Worm (Caenorhabditis elegans) whole organism, L4 larva: ENCODE measurements around the gene T05B4.10.
A peak's percentile ranks its signal among the peaks of the same experiment; 100 is the strongest.

ENCODE experiments used
- D1046.2 ChIP-seq: fragments of 200-800 bp; sonication (Bioruptor generic); IDR thresholded peaks from 2 replicates; pipeline ENCODE4 v1.3.6; 2022; ENCODE audit warnings: missing genetic modification characterization, missing compliant biosample characterization
- F10B5.3 ChIP-seq: sonication (generic microtip); optimal IDR thresholded peaks from 2 replicates; lab custom pipeline; 2016; ENCODE audit warnings: mild to moderate bottlenecking, missing genetic modification characterization, missing compliant biosample characterization
- R02D3.7 ChIP-seq: fragments of 150-350 bp; sonication (generic microtip); optimal IDR thresholded peaks from 3 replicates; lab custom pipeline; 2014; ENCODE audit warnings: missing biosample characterization, missing genetic modification characterization
- T26A8.4 ChIP-seq: fragments of 200-800 bp; sonication (Bioruptor generic); IDR thresholded peaks from 2 replicates; pipeline ENCODE4 v1.3.6; 2022; ENCODE audit warnings: missing genetic modification characterization, missing compliant biosample characterization
- Y105C5A.15 ChIP-seq: fragments of 200-800 bp; sonication (Bioruptor generic); IDR thresholded peaks from 2 replicates; pipeline ENCODE4 v1.3.6; 2022; ENCODE audit warnings: missing genetic modification characterization, missing compliant biosample characterization
- Y5F2A.4 ChIP-seq: fragments of 200-800 bp; sonication (Bioruptor generic); optimal IDR thresholded peaks from 2 replicates; lab custom pipeline; 2018; ENCODE audit warnings: mild to moderate bottlenecking, missing genetic modification characterization, missing compliant biosample characterization
- aly-2 ChIP-seq: sonication (generic microtip); optimal IDR thresholded peaks from 2 replicates; lab custom pipeline; 2018; ENCODE audit warnings: missing biosample characterization, missing genetic modification characterization
- arid-1 ChIP-seq: fragments of 200-800 bp; sonication (Bioruptor generic); conservative IDR thresholded peaks from 2 replicates; pipeline ENCODE4 v1.3.6; 2022; ENCODE audit warnings: missing genetic modification reagents, missing genetic modification characterization, missing compliant biosample characterization
- attf-4 ChIP-seq: sonication (generic microtip); optimal IDR thresholded peaks from 3 replicates; lab custom pipeline; 2017; ENCODE audit warnings: missing biosample characterization, missing genetic modification characterization
- ceh-44 ChIP-seq: fragments of 200-800 bp; sonication (Bioruptor generic); IDR thresholded peaks from 2 replicates; pipeline ENCODE4 v1.3.6; 2022; ENCODE audit warnings: missing genetic modification reagents, missing genetic modification characterization, missing compliant biosample characterization
- ceh-62 ChIP-seq: sonication (generic microtip); optimal IDR thresholded peaks from 2 replicates; lab custom pipeline; 2017; ENCODE audit warnings: missing biosample characterization, missing genetic modification characterization
- ces-1 ChIP-seq: fragments of 150-350 bp; sonication (generic microtip); optimal IDR thresholded peaks from 4 replicates; lab custom pipeline; 2014; ENCODE audit warnings: missing biosample characterization, missing genetic modification reagents, missing genetic modification characterization
- cey-2 ChIP-seq: sonication (generic microtip); optimal IDR thresholded peaks from 3 replicates; lab custom pipeline; 2017; ENCODE audit warnings: missing genetic modification characterization, mild to moderate bottlenecking, missing compliant biosample characterization, antibody characterized with exemption, borderline replicate concordance; ENCODE audit not compliant: insufficient read depth
- daf-19 ChIP-seq: fragments of 200-800 bp; sonication (Bioruptor generic); conservative IDR thresholded peaks from 2 replicates; pipeline ENCODE4 v1.3.6; 2022; ENCODE audit warnings: missing genetic modification characterization, missing compliant biosample characterization
- dmd-6 ChIP-seq: fragments of 200-800 bp; sonication (Bioruptor generic); IDR thresholded peaks from 2 replicates; pipeline ENCODE4 v1.3.6; 2022; ENCODE audit warnings: missing genetic modification reagents, missing genetic modification characterization, missing compliant biosample characterization
- dpl-1 ChIP-seq: fragments of 150-350 bp; optimal IDR thresholded peaks from 2 replicates; lab custom pipeline; 2014; ENCODE audit warnings: missing biosample characterization, missing genetic modification reagents, missing genetic modification characterization
- dve-1 ChIP-seq: sonication (generic microtip); optimal IDR thresholded peaks from 2 replicates; lab custom pipeline; 2017; ENCODE audit warnings: antibody characterized with exemption, mild to moderate bottlenecking, missing genetic modification characterization, missing compliant biosample characterization; ENCODE audit not compliant: insufficient read depth
- fkh-10 ChIP-seq: fragments of 150-350 bp; optimal IDR thresholded peaks from 2 replicates; lab custom pipeline; 2014; ENCODE audit warnings: missing biosample characterization, missing genetic modification reagents, missing genetic modification characterization
- gei-8 ChIP-seq: fragments of 200-800 bp; sonication (Bioruptor generic); optimal IDR thresholded peaks from 2 replicates; lab custom pipeline; 2018; ENCODE audit warnings: mild to moderate bottlenecking, missing genetic modification characterization, missing compliant biosample characterization
- lin-1 ChIP-seq: fragments of 200-800 bp; sonication (Bioruptor generic); IDR thresholded peaks from 2 replicates; pipeline ENCODE4 v1.3.6; 2022; ENCODE audit warnings: missing genetic modification reagents, missing genetic modification characterization, missing compliant biosample characterization
- lin-39 ChIP-seq: fragments of 150-350 bp; optimal IDR thresholded peaks from 2 replicates; lab custom pipeline; 2014; ENCODE audit warnings: missing biosample characterization, missing genetic modification reagents, missing genetic modification characterization
- madf-5 ChIP-seq, 2 experiments: fragments of 200-800 bp; sonication (Bioruptor generic); IDR thresholded peaks; 2 replicates each; pipeline ENCODE4 v1.3.6; 2022; ENCODE audit warnings: missing compliant biosample characterization in 2 of 2, missing genetic modification characterization in 2 of 2
- mep-1 ChIP-seq: fragments of 150-350 bp; sonication (generic microtip); optimal IDR thresholded peaks from 3 replicates; lab custom pipeline; 2014; ENCODE audit warnings: missing biosample characterization, missing genetic modification characterization
- mxl-2 ChIP-seq: fragments of 200-800 bp; sonication (Bioruptor generic); conservative IDR thresholded peaks from 2 replicates; pipeline ENCODE4 v1.3.6; 2022; ENCODE audit warnings: missing genetic modification reagents, missing genetic modification characterization, missing compliant biosample characterization
- mxl-3 ChIP-seq: fragments of 200-800 bp; sonication (Bioruptor generic); optimal IDR thresholded peaks from 2 replicates; lab custom pipeline; 2018; ENCODE audit warnings: mild to moderate bottlenecking, missing genetic modification characterization, missing compliant biosample characterization
- nhr-10 ChIP-seq: fragments of 150-350 bp; optimal IDR thresholded peaks from 2 replicates; lab custom pipeline; 2014; ENCODE audit warnings: missing biosample characterization, missing genetic modification characterization
- nhr-111 ChIP-seq: fragments of 200-800 bp; sonication (Bioruptor generic); optimal IDR thresholded peaks from 2 replicates; lab custom pipeline; 2018; ENCODE audit warnings: mild to moderate bottlenecking, missing genetic modification characterization, missing compliant biosample characterization
- nhr-77 ChIP-seq: fragments of 150-350 bp; optimal IDR thresholded peaks from 2 replicates; lab custom pipeline; 2014; ENCODE audit warnings: missing biosample characterization, missing genetic modification characterization
- pha-4 ChIP-seq, 2 experiments: fragments of 150-350 bp in 1 of 2; fragments of 200-800 bp in 1 of 2; sonication (Bioruptor generic) in 1 of 2; IDR thresholded peaks in 1 of 2; optimal IDR thresholded peaks in 1 of 2; 2 replicates each; pipeline versions ENCODE4 v1.3.6 to Lab custom; 2014 to 2022; ENCODE audit warnings: missing genetic modification characterization in 2 of 2, missing genetic modification reagents in 2 of 2, missing biosample characterization in 1 of 2, missing compliant biosample characterization in 1 of 2
- php-3 ChIP-seq: fragments of 200-800 bp; sonication (Bioruptor generic); IDR thresholded peaks from 2 replicates; pipeline ENCODE4 v1.3.6; 2022; ENCODE audit warnings: missing genetic modification reagents, missing genetic modification characterization, missing compliant biosample characterization
- saeg-2 ChIP-seq: fragments of 200-800 bp; sonication (Bioruptor generic); IDR thresholded peaks from 2 replicates; pipeline ENCODE4 v1.3.6; 2022; ENCODE audit warnings: missing genetic modification reagents, missing genetic modification characterization, missing compliant biosample characterization
- set-16 ChIP-seq: fragments of 200-800 bp; sonication (Bioruptor generic); IDR thresholded peaks from 2 replicates; pipeline ENCODE4 v1.3.6; 2022; ENCODE audit warnings: missing genetic modification reagents, missing genetic modification characterization, missing compliant biosample characterization
- skn-1 ChIP-seq: fragments of 150-350 bp; optimal IDR thresholded peaks from 2 replicates; lab custom pipeline; 2014; ENCODE audit warnings: missing biosample characterization, missing genetic modification characterization
- tra-1 ChIP-seq: fragments of 200-800 bp; sonication (Bioruptor generic); IDR thresholded peaks from 2 replicates; pipeline ENCODE4 v1.3.6; 2022; ENCODE audit warnings: missing genetic modification reagents, missing genetic modification characterization, missing compliant biosample characterization
- unc-130 ChIP-seq: sonication (generic microtip); optimal IDR thresholded peaks from 2 replicates; lab custom pipeline; 2016; ENCODE audit warnings: missing genetic modification reagents, missing genetic modification characterization, missing compliant biosample characterization
- unc-62 ChIP-seq, 3 experiments: fragments of 150-350 bp in 1 of 3; sonication (generic microtip); optimal IDR thresholded peaks in 2 of 3; peaks in 1 of 3; 1 replicate in 1 of 3; 2 replicates in 2 of 3; lab custom pipeline; 2014 to 2017; ENCODE audit warnings: missing biosample characterization in 3 of 3, missing genetic modification characterization in 3 of 3, missing genetic modification reagents in 3 of 3, missing genotype in 1 of 3
- zag-1 ChIP-seq: fragments of 150-350 bp; optimal IDR thresholded peaks from 2 replicates; lab custom pipeline; 2014; ENCODE audit warnings: missing biosample characterization, missing genetic modification characterization
- zfp-2 ChIP-seq: sonication (generic microtip); optimal IDR thresholded peaks from 2 replicates; lab custom pipeline; 2016; ENCODE audit warnings: mild to moderate bottlenecking, missing genetic modification characterization, missing compliant biosample characterization
- zip-11 ChIP-seq: fragments of 200-800 bp; sonication (Bioruptor generic); IDR thresholded peaks from 2 replicates; pipeline ENCODE4 v1.3.6; 2022; ENCODE audit warnings: missing genetic modification characterization, missing compliant biosample characterization
- ztf-11 ChIP-seq: fragments of 150-350 bp; optimal IDR thresholded peaks from 2 replicates; lab custom pipeline; 2014; ENCODE audit warnings: missing biosample characterization, missing genetic modification characterization
- ztf-7 ChIP-seq: fragments of 150-350 bp; optimal IDR thresholded peaks from 2 replicates; lab custom pipeline; 2014; ENCODE audit warnings: missing biosample characterization, missing genetic modification characterization

Gene T05B4.10

DNA sequence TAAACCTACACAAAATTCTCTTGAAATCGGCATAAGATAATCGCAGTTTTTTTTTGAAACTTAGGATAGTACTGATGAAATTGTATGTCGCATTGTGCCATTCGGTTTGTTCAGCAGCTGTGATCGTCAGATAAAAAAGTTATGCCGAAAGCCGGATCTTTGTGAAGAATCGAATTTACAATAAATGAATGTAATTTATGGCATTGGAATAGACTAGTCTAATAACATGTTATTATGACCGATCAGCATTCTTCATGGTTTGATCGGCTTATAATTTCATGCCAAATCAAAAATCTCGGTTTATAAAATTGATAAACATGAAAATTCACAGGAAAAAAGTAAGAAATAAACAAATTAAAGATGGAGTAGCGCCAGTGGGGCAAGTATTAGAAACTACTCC lies 8.0 kb downstream of the T05B4.10 start, which contains the start of gene srw-134:
Gene srw-134 (minus strand): TSS at position 101 of the 400 bp plus-strand sequence.
- TF ChIP-seq set-16 (GFP tag; lab: Robert Waterston, UW) (no peak), mep-1 (tag; lab: Kevin White, UChicago) (no peak), D1046.2 (GFP tag; lab: Robert Waterston, UW) (no peak), pha-4 (GFP tag; IDR thresholded peaks at IDR 0.05; lab: Robert Waterston, UW) (no peak), pha-4 (tag; optimal IDR thresholded peaks at IDR 0.05; lab: Kevin White, UChicago) (no peak), mxl-2 (GFP tag; lab: Robert Waterston, UW) (no peak), unc-130 (GFP tag; lab: Kevin White, UChicago) (no peak), nhr-77 (tag; lab: Kevin White, UChicago) (no peak), ceh-62 (no peak), gei-8 (no peak), attf-4 (tag; lab: Kevin White, UChicago) (no peak), arid-1 (GFP tag; lab: Robert Waterston, UW) (no peak), ceh-44 (GFP tag; lab: Robert Waterston, UW) (no peak)
- TF ChIP-seq, all 104 proteins: peak for 0

DNA sequence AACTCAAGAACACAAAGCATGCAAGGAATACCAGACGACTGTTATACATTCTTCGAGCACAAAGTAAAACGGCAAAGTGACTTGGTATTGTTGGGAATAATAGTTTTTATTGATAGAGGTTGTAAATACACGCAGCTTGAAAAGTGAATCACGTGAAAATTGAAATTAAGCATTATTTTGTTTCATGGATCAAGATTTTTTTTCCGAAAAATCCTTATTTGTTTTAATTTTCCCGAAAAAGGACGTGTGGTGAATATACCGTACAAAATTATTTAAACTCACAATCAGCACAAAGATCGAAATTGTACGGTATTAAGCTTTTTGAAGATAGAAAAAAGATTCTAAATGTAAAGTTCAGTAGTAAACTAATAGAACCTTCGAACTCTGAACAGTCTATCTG lies 10.7 kb downstream of the T05B4.10 start, which contains the start of gene clc-18:
Gene clc-18 (minus strand): TSS at position 101 of the 400 bp plus-strand sequence.
- TF ChIP-seq unc-62 (GFP tag; optimal IDR thresholded peaks at IDR 0.05 in 1 of 2; lab: Kevin White, UChicago), result peak in 1 of 2 experiments; percentile 7
- TF ChIP-seq unc-62 (tag; optimal IDR thresholded peaks at IDR 0.05; lab: Kevin White, UChicago), result no peak
- TF ChIP-seq daf-19 (GFP tag; lab: Robert Waterston, UW), result no peak

DNA sequence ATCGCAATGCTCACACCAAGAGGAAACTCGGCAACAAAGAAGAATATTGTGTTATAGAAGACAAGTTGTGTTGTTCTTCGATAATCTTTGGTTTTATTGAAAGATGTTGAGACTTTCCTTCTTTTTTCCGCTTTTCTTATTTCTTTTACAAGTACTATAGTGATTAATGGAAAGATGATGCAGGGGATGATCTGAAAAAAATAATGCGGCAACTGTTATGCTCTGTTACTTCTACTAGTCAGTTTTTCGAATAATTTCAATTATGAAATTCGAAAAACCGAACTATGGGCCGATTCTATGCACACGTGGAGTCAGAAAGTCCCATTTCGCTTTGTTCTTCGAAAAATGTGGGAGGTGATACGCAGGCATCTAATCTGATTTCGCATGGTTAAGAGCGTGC lies 13.8 kb downstream of the T05B4.10 start:
- no peak for TF ChIP-seq T26A8.4

DNA sequence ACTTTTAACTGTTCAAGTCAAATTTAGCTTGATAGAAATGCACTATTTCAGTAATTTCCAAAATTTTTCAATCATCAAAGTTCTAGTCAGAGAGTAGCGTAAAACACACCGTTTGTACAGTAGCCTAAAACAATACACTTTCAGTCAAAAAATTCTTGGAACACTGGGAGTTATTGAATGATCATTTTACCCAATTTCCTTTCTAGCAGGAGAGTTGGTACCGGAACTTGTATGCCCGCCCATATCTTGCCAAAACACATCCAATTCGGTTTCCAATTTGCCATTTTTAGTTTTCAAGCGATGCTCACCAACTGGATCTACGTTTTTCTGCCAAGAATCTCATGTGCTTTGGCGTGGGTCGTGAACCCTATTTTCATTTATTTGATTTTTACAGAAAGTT lies 16.2 kb downstream of the T05B4.10 start, which contains the start of gene srj-39:
Gene srj-39 (plus strand): TSS at position 301 of the 400 bp plus-strand sequence.
- TF ChIP-seq php-3 (GFP tag; lab: Robert Waterston, UW) (no peak), ceh-62 (no peak), madf-5 (GFP tag; IDR thresholded peaks at IDR 0.05; lab: Robert Waterston, UW) (no peak), attf-4 (tag; lab: Kevin White, UChicago) (no peak), zfp-2 (tag; lab: Kevin White, UChicago) (no peak), skn-1 (tag; lab: Kevin White, UChicago) (no peak), tra-1 (GFP tag; lab: Robert Waterston, UW) (no peak), cey-2 (tag; lab: Kevin White, UChicago) (no peak), nhr-10 (tag; lab: Kevin White, UChicago) (no peak), ces-1 (GFP tag; lab: Kevin White, UChicago) (no peak), Y5F2A.4 (GFP tag; lab: Kevin White, UChicago) (no peak), zip-11 (GFP tag; lab: Robert Waterston, UW) (no peak), Y105C5A.15 (GFP tag; lab: Robert Waterston, UW) (no peak), mxl-2 (GFP tag; lab: Robert Waterston, UW) (no peak), saeg-2 (GFP tag; lab: Robert Waterston, UW) (no peak), dmd-6 (GFP tag; lab: Robert Waterston, UW) (no peak)

DNA sequence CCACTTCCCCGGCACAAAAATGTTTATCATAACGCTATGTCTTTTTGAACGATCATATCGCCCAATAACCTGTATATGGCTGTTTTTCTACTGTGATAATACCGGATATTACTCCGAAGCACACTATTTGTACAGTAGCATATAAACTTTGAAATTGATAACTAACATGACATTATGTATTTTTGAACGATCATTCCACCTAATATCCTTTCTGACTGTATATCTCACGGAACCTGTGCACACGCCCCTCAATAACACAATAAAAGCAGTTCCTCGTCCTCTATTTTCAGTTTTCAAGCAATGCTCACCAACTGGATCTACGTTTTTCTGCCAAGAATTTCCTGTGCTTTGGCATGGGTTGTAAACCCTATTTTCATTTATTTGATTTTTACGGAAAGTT lies 19.0 kb downstream of the T05B4.10 start, which contains the start of gene srj-40:
Gene srj-40 (plus strand): TSS at position 301 of the 400 bp plus-strand sequence.
- TF ChIP-seq mxl-3, result no peak
- TF ChIP-seq cey-2 (tag; lab: Kevin White, UChicago), result no peak
- no peak for TF ChIP-seq aly-2 (tag; lab: Kevin White, UChicago)
- no peak for TF ChIP-seq F10B5.3
- no peak for TF ChIP-seq zag-1 (tag; lab: Kevin White, UChicago)
- TF ChIP-seq fkh-10 (GFP tag; lab: Kevin White, UChicago), result no peak
- no peak for TF ChIP-seq dmd-6 (GFP tag; lab: Robert Waterston, UW)
- TF ChIP-seq saeg-2 (GFP tag; lab: Robert Waterston, UW), result no peak
- TF ChIP-seq lin-1 (GFP tag; lab: Robert Waterston, UW), result no peak
- TF ChIP-seq R02D3.7 (tag; lab: Kevin White, UChicago), result no peak
- no peak for TF ChIP-seq ztf-7 (tag; lab: Kevin White, UChicago)
- TF ChIP-seq ztf-11, result no peak
- TF ChIP-seq dve-1 (tag; lab: Kevin White, UChicago), result no peak
- TF ChIP-seq dpl-1 (GFP tag; lab: Kevin White, UChicago), result no peak
- TF ChIP-seq lin-39, result no peak
- TF ChIP-seq nhr-111 (GFP tag; lab: Kevin White, UChicago), result no peak
- TF ChIP-seq D1046.2 (GFP tag; lab: Robert Waterston, UW), result no peak
- no peak for TF ChIP-seq Y105C5A.15 (GFP tag; lab: Robert Waterston, UW)
- no peak for TF ChIP-seq tra-1 (GFP tag; lab: Robert Waterston, UW)
- TF ChIP-seq, all 104 proteins: peak for 0
